Worm (Caenorhabditis elegans) whole organism, L2 larva: ENCODE data around the gene akt-2.

Experiments
- F13H6.1 ChIP-seq: sonication (generic microtip); optimal IDR thresholded peaks from 2 replicates; lab custom pipeline; 2016; ENCODE audit warnings: missing genetic modification characterization, missing compliant biosample characterization
- ZK546.5 ChIP-seq: sonication (generic microtip); optimal IDR thresholded peaks from 2 replicates; lab custom pipeline; 2017; ENCODE audit warnings: missing biosample characterization, missing genetic modification characterization
- egl-27 ChIP-seq: sonication (generic microtip); optimal IDR thresholded peaks from 3 replicates; lab custom pipeline; 2017; ENCODE audit warnings: missing biosample characterization, missing genetic modification reagents, missing genetic modification characterization
- lin-39 ChIP-seq: fragments of 150-350 bp; optimal IDR thresholded peaks from 2 replicates; lab custom pipeline; 2014; ENCODE audit warnings: missing biosample characterization, missing genetic modification reagents, missing genetic modification characterization
- nhr-11 ChIP-seq: fragments of 150-350 bp; optimal IDR thresholded peaks from 2 replicates; lab custom pipeline; 2014; ENCODE audit warnings: missing biosample characterization, missing genetic modification characterization
- nhr-237 ChIP-seq: fragments of 150-350 bp; optimal IDR thresholded peaks from 2 replicates; lab custom pipeline; 2014; ENCODE audit warnings: missing biosample characterization, missing genetic modification characterization
- peb-1 ChIP-seq: fragments of 150-350 bp; optimal IDR thresholded peaks from 2 replicates; lab custom pipeline; 2014; ENCODE audit warnings: missing biosample characterization, missing genetic modification characterization
- sem-4 ChIP-seq: fragments of 150-350 bp; optimal IDR thresholded peaks from 2 replicates; lab custom pipeline; 2014; ENCODE audit warnings: missing biosample characterization, missing genetic modification reagents, missing genetic modification characterization
- zag-1 ChIP-seq: fragments of 150-350 bp; optimal IDR thresholded peaks from 2 replicates; lab custom pipeline; 2014; ENCODE audit warnings: missing biosample characterization, missing genetic modification characterization
- ztf-4 ChIP-seq: fragments of 150-350 bp; optimal IDR thresholded peaks from 2 replicates; lab custom pipeline; 2014; ENCODE audit warnings: missing biosample characterization, missing genetic modification characterization

ce11 chrX:14147400-14147799 lies at the start of gene akt-2:
- TF ChIP-seq F13H6.1 (tag; lab: Kevin White, UChicago), result no peak
- TF ChIP-seq nhr-11 (tag; lab: Kevin White, UChicago), result no peak
- no peak for TF ChIP-seq sem-4
- no peak for TF ChIP-seq ZK546.5 (tag; lab: Kevin White, UChicago)
- no peak for TF ChIP-seq zag-1 (tag; lab: Kevin White, UChicago)
- TF ChIP-seq nhr-237 (tag; lab: Kevin White, UChicago), result no peak
- TF ChIP-seq egl-27 (tag; lab: Kevin White, UChicago), result no peak
- no peak for TF ChIP-seq ztf-4
- no peak for TF ChIP-seq lin-39
- TF ChIP-seq peb-1 (tag; lab: Kevin White, UChicago), result no peak
